Worm (Caenorhabditis elegans): Measurements from ENCODE around the gene rnf-121.

The rnf-121 gene

ce11 chrIII:4164071-4164470, 6.7 kb downstream of the rnf-121 start, which contains the start of gene C16C10.8:
Gene C16C10.8 (minus strand): TSS chrIII:4164171.
- TF ChIP-seq F55B11.4 (tag; optimal IDR thresholded peaks at IDR 0.05; ENCODE audit: borderline replicate concordance, insufficient read depth) (no peak), F22D6.2 (tag; optimal IDR thresholded peaks at IDR 0.05) (no peak), B0035.1 (tag; optimal IDR thresholded peaks at IDR 0.05) (no peak), lin-26 (GFP tag; IDR thresholded peaks at IDR 0.05) (no peak), rpc-1 (optimal IDR thresholded peaks at IDR 0.05) (no peak), rpc-1 (tag; optimal IDR thresholded peaks at IDR 0.05) (no peak), athp-1 (tag; optimal IDR thresholded peaks at IDR 0.05) (no peak), let-526 (GFP tag; IDR thresholded peaks at IDR 0.05) (no peak), mxl-1 (tag; optimal IDR thresholded peaks at IDR 0.05) (no peak), unc-62 (GFP tag; optimal IDR thresholded peaks at IDR 0.05) (no peak), ceh-91 (GFP tag; IDR thresholded peaks at IDR 0.05) (no peak), hsf-1 (GFP tag; IDR thresholded peaks at IDR 0.05) (no peak), ceh-40 (GFP tag; IDR thresholded peaks at IDR 0.05) (no peak), snpc-1.1 (tag; optimal IDR thresholded peaks at IDR 0.05; ENCODE audit: insufficient read depth) (no peak)

- TF ChIP-seq pbrm-1 (GFP tag; IDR thresholded peaks at IDR 0.05), result no peak
- no peak for TF ChIP-seq lsy-27 (tag; optimal IDR thresholded peaks at IDR 0.05; ENCODE audit: borderline replicate concordance, insufficient read depth)
- TF ChIP-seq egl-44 (GFP tag; IDR thresholded peaks at IDR 0.05), result no peak
- TF ChIP-seq F22D6.2 (tag; optimal IDR thresholded peaks at IDR 0.05), result no peak
- no peak for TF ChIP-seq ztf-22 (GFP tag; optimal IDR thresholded peaks at IDR 0.05)
Observed at ce11 chrIII:4160937-4161336, 9.8 kb downstream of the rnf-121 start, which contains the start of gene C01G12.16. Gene C01G12.16 (plus strand): TSS chrIII:4161237.

- no peak for TF ChIP-seq tbx-9 (tag; optimal IDR thresholded peaks at IDR 0.05; ENCODE audit: borderline replicate concordance)
- no peak for TF ChIP-seq F33H1.4 (GFP tag; IDR thresholded peaks at IDR 0.05)
- no peak for TF ChIP-seq hlh-26 (GFP tag; conservative IDR thresholded peaks at IDR 0.05)
- no peak for TF ChIP-seq mxl-1 (tag; optimal IDR thresholded peaks at IDR 0.05)
- TF ChIP-seq madf-6 (GFP tag; IDR thresholded peaks at IDR 0.05), result no peak
- TF ChIP-seq let-526 (GFP tag; IDR thresholded peaks at IDR 0.05), result no peak
- TF ChIP-seq F57C9.4 (tag; optimal IDR thresholded peaks at IDR 0.05), result no peak
Observed at ce11 chrIII:4157298-4157697, 13.5 kb downstream of the rnf-121 start, which contains the start of gene C16C10.9. Gene C16C10.9 (minus strand): TSS chrIII:4157398.

- TF ChIP-seq tlf-1 (GFP tag; optimal IDR thresholded peaks at IDR 0.05) (no peak), lsl-1 (GFP tag; optimal IDR thresholded peaks at IDR 0.05) (peak; percentile 16), F33H1.4 (GFP tag; IDR thresholded peaks at IDR 0.05) (0 out of 2 replicates have a peak, but pooled peaks have one; percentile 12)
Observed at ce11 chrIII:4153299-4153698, 17.5 kb downstream of the rnf-121 start, which contains the start of gene glod-4. Gene glod-4 (plus strand): TSS chrIII:4153599.

ce11 chrIII:4152828-4153227, 17.9 kb downstream of the rnf-121 start:
- TF ChIP-seq madf-3 (GFP tag; IDR thresholded peaks at IDR 0.05) (0 out of 2 replicates have a peak, but pooled peaks have one; percentile 33), Y95B8A.8 (GFP tag; IDR thresholded peaks at IDR 0.05) (0 out of 2 replicates have a peak, but pooled peaks have one; percentile 18), lin-35 (GFP tag; optimal IDR thresholded peaks at IDR 0.05) (peak in 1 of 3 experiments; percentile 41), cebp-1 (GFP tag; IDR thresholded peaks at IDR 0.05) (no peak), cebp-1 (tag; optimal IDR thresholded peaks at IDR 0.05) (peak; percentile 20), Y79H2A.3 (GFP tag; conservative IDR thresholded peaks at IDR 0.05) (no peak), repo-1 (tag; optimal IDR thresholded peaks at IDR 0.05) (no peak), nhr-179 (tag; optimal IDR thresholded peaks at IDR 0.05) (no peak), F33H1.4 (GFP tag; IDR thresholded peaks at IDR 0.05) (no peak), T07F8.4 (tag; optimal IDR thresholded peaks at IDR 0.05) (no peak), ceh-79 (tag; optimal IDR thresholded peaks at IDR 0.05) (no peak), athp-1 (tag; optimal IDR thresholded peaks at IDR 0.05) (no peak), tbx-9 (tag; optimal IDR thresholded peaks at IDR 0.05; ENCODE audit: borderline replicate concordance) (no peak), madf-6 (GFP tag; IDR thresholded peaks at IDR 0.05) (no peak)

All from whole organism, young adult.